In genomic region chr3R:8519157-8519556, dm6 we compare ENCODE assay signal across 2 fruit fly cellular contexts.
TF ChIP-seq lines count a peak whose summit lies in the region.

No protein-coding gene starts in this region.

- no peak for TF ChIP-seq CTCF in whole organism, embryonic (GFP tag; optimal IDR thresholded peaks at IDR 0.05; lab: Kevin White, UChicago)

TF ChIP-seq in whole organism, embryonic, 481 proteins besides CTCF, POLR2A, EP300 and RAD21:
- TF ChIP-seq NfI (GFP tag; optimal IDR thresholded peaks at IDR 0.05; lab: Kevin White, UChicago) (no peak), mirr (GFP tag; optimal IDR thresholded peaks at IDR 0.05; lab: Kevin White, UChicago) (peak; percentile 54), exex (tag; optimal IDR thresholded peaks at IDR 0.05; lab: Kevin White, UChicago) (peak; percentile 6)

TF ChIP-seq in whole organism, prepupa, 60 proteins besides CTCF, POLR2A, EP300 and RAD21:
- TF ChIP-seq CG11294 (GFP tag; IDR thresholded peaks at IDR 0.05; lab: Robert Waterston, UW) (no peak), OdsH (GFP tag; optimal IDR thresholded peaks at IDR 0.05; lab: Kevin White, UChicago) (no peak), CG6854 (GFP tag; optimal IDR thresholded peaks at IDR 0.05; lab: Kevin White, UChicago) (peak; percentile 9), Eip78C (GFP tag; lab: Kevin White, UChicago) (peak; percentile 7), svp (GFP tag; lab: Kevin White, UChicago) (peak; percentile 77)

Comparison
In these comparisons a context has a peak if more than half of its experiments do, and no peak if none do; other contexts are left out.
1. Of the 7 proteins assayed by ChIP-seq in both whole organism, embryonic and whole organism, prepupa: peak only in whole organism, embryonic: none; only in whole organism, prepupa: CG6854; in both: none; in neither: 6.